Fruit fly (Drosophila melanogaster) whole organism, adult: ENCODE data around the gene ifc.

Source experiments
- CG11617 ChIP-seq: fragments of 200-800 bp; sonication (Bioruptor generic); optimal IDR thresholded peaks from 2 replicates; lab custom pipeline; 2017; ENCODE audit warnings: mild to moderate bottlenecking, missing biosample characterization, missing genetic modification reagents, missing genetic modification characterization
- CG12768 ChIP-seq: fragments of 200-800 bp; sonication (Bioruptor generic); optimal IDR thresholded peaks from 2 replicates; lab custom pipeline; 2017; ENCODE audit warnings: missing biosample characterization, missing genetic modification characterization, mild to moderate bottlenecking, moderate library complexity, missing genetic modification reagents
- CG14711 ChIP-seq: fragments of 200-800 bp; sonication (Bioruptor generic); optimal IDR thresholded peaks from 2 replicates; lab custom pipeline; 2018; ENCODE audit warnings: missing biosample characterization, mild to moderate bottlenecking, missing genetic modification characterization, moderate library complexity
- CG1620 ChIP-seq: fragments of 200-800 bp; sonication (Bioruptor generic); optimal IDR thresholded peaks from 2 replicates; lab custom pipeline; 2016; ENCODE audit warnings: missing biosample characterization, missing genetic modification characterization
- CG33017 ChIP-seq: fragments of 200-800 bp; sonication (Bioruptor generic); optimal IDR thresholded peaks from 2 replicates; lab custom pipeline; 2018; ENCODE audit warnings: missing biosample characterization, mild to moderate bottlenecking, missing genetic modification characterization, moderate library complexity
- CG5204 ChIP-seq: fragments of 200-800 bp; sonication (Bioruptor generic); optimal IDR thresholded peaks from 2 replicates; lab custom pipeline; 2016; ENCODE audit warnings: missing biosample characterization, missing genetic modification characterization
- CG7045 ChIP-seq: fragments of 200-800 bp; sonication (Bioruptor generic); optimal IDR thresholded peaks from 2 replicates; lab custom pipeline; 2017; ENCODE audit warnings: missing biosample characterization, mild to moderate bottlenecking, missing genetic modification characterization
- CG7101 ChIP-seq: fragments of 200-800 bp; sonication (Bioruptor generic); optimal IDR thresholded peaks from 2 replicates; lab custom pipeline; 2018; ENCODE audit warnings: missing biosample characterization, mild to moderate bottlenecking, missing genetic modification characterization, moderate library complexity
- Clk ChIP-seq: fragments of 200-800 bp; sonication (Bioruptor generic); optimal IDR thresholded peaks from 2 replicates; lab custom pipeline; 2017; ENCODE audit warnings: missing biosample characterization, missing genetic modification characterization
- Crg-1 ChIP-seq: fragments of 200-800 bp; sonication (Bioruptor generic); optimal IDR thresholded peaks from 2 replicates; lab custom pipeline; 2016; ENCODE audit warnings: missing biosample characterization, missing genetic modification characterization
- Hr96 ChIP-seq: fragments of 200-800 bp; sonication (Bioruptor generic); optimal IDR thresholded peaks from 2 replicates; lab custom pipeline; 2016; ENCODE audit warnings: missing biosample characterization, missing genetic modification characterization
- Mnt ChIP-seq: fragments of 200-800 bp; sonication (Bioruptor generic); optimal IDR thresholded peaks from 2 replicates; lab custom pipeline; 2016; ENCODE audit warnings: missing biosample characterization, mild to moderate bottlenecking, missing genetic modification characterization
- bab1 ChIP-seq: fragments of 200-800 bp; sonication (Bioruptor generic); optimal IDR thresholded peaks from 3 replicates; lab custom pipeline; 2019; ENCODE audit warnings: missing biosample characterization, mild to moderate bottlenecking, missing genetic modification characterization, moderate library complexity
- cic ChIP-seq: fragments of 200-800 bp; sonication (Bioruptor generic); optimal IDR thresholded peaks from 2 replicates; lab custom pipeline; 2017; ENCODE audit warnings: missing biosample characterization, mild to moderate bottlenecking, missing genetic modification characterization, moderate library complexity
- cnc ChIP-seq, 2 experiments: fragments of >200 bp; optimal IDR thresholded peaks; 2 replicates each; lab custom pipeline; 2017
- kay ChIP-seq: fragments of 200-800 bp; sonication (Bioruptor generic); peaks from one replicate; lab custom pipeline; 2016; ENCODE audit warnings: missing biosample characterization, missing genetic modification characterization, borderline replicate concordance
- ovo ChIP-seq: fragments of 200-800 bp; sonication (Bioruptor generic); optimal IDR thresholded peaks from 2 replicates; lab custom pipeline; 2016; ENCODE audit warnings: missing biosample characterization, missing genetic modification characterization
- pad ChIP-seq: fragments of 200-800 bp; sonication (Bioruptor generic); optimal IDR thresholded peaks from 3 replicates; lab custom pipeline; 2017; ENCODE audit warnings: missing biosample characterization, missing genetic modification characterization, mild to moderate bottlenecking, moderate library complexity, missing genetic modification reagents
- tj ChIP-seq: fragments of 200-800 bp; sonication (Bioruptor generic); optimal IDR thresholded peaks from 3 replicates; lab custom pipeline; 2017; ENCODE audit warnings: missing biosample characterization, mild to moderate bottlenecking, missing genetic modification characterization, moderate library complexity
- toe ChIP-seq: fragments of 200-800 bp; sonication (Bioruptor generic); optimal IDR thresholded peaks from 2 replicates; lab custom pipeline; 2016; ENCODE audit warnings: missing biosample characterization, missing genetic modification characterization

The ifc gene

DNA sequence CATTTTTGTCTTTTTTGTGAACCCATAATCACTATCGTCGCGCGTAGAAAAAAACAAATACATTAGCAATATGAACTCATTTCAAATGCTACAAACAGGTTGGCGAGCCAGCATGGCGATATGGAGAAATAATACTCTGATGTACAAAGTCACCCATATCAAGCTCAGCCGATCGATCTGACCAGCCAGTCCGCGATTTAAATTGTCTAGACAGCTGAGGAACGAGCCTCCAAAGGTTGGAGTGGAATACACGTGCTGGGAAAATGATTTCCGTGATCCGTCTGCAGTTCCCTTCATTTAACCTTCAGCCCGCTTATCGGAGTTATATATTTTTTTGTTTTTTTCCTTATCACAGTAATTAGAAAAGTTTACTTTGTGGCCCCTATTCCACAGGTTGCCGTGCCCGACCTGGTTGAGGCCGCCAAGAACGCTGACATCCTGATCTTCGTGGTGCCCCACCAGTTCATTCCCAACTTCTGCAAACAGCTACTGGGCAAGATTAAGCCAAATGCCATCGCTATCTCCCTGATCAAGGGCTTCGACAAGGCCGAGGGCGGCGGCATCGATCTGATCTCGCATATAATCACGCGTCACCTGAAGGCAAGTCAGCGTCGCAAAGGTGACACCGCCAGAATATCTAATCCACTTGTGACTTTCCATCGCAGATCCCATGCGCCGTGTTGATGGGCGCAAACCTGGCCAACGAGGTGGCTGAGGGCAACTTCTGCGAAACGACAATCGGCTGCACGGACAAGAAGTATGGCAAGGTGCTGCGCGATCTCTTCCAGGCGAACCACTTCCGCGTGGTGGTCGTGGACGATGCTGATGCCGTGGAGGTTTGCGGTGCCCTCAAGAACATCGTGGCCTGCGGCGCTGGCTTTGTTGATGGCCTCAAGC lies 40.2 kb upstream of the ifc start:
- TF ChIP-seq ovo (GFP tag; lab: Kevin White, UChicago): no peak
- no peak for TF ChIP-seq CG7101 (tag; lab: Kevin White, UChicago)
- no peak for TF ChIP-seq pad
- no peak for TF ChIP-seq tj (GFP tag; lab: Kevin White, UChicago)
- TF ChIP-seq Clk (GFP tag; lab: Kevin White, UChicago): no peak
- no peak for TF ChIP-seq CG33017 (tag; lab: Kevin White, UChicago)
- no peak for TF ChIP-seq Crg-1 (GFP tag; lab: Kevin White, UChicago)
- peak; percentile 61 for TF ChIP-seq cic (GFP tag; lab: Kevin White, UChicago)
- TF ChIP-seq Mnt (GFP tag; lab: Kevin White, UChicago): peak; percentile 33
- no peak for TF ChIP-seq CG5204 (GFP tag; lab: Kevin White, UChicago)
- TF ChIP-seq kay (GFP tag; lab: Kevin White, UChicago): peak; percentile 97
- TF ChIP-seq CG11617 (GFP tag; lab: Kevin White, UChicago): no peak
- TF ChIP-seq bab1 (GFP tag; lab: Kevin White, UChicago): peak; percentile 12
- TF ChIP-seq Hr96 (GFP tag; lab: Kevin White, UChicago): no peak
- TF ChIP-seq toe (GFP tag; lab: Kevin White, UChicago): no peak
- no peak for TF ChIP-seq CG12768 (GFP tag; lab: Kevin White, UChicago)
- TF ChIP-seq cnc (optimal IDR thresholded peaks at IDR 0.05; lab: Kevin White, UChicago): no peak
- TF ChIP-seq CG7045 (GFP tag; lab: Kevin White, UChicago): no peak
- TF ChIP-seq CG14711 (tag; lab: Kevin White, UChicago): no peak
- no peak for TF ChIP-seq CG1620 (GFP tag; lab: Kevin White, UChicago)

DNA sequence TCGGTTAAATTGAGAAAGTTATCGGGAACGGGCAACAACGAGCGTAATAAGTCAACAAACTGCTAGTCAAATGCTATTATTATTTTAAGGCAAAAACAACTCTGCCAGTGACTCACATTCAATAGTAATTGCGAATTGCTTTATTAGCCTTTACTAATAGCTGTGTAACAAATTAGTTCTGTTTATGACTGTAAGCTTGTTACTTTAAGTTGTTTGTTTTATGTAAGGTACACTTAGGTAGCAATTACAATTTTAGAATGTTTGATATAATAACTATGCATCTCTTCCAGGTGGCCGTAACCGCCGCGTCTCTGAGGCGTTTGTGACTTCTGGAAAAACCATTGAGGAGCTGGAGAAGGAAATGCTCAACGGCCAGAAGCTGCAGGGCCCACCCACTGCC lies 39.4 kb upstream of the ifc start:
- peak; percentile 68 for TF ChIP-seq cic (GFP tag; lab: Kevin White, UChicago)
- TF ChIP-seq CG1620 (GFP tag; lab: Kevin White, UChicago): no peak
- peak; percentile 35 for TF ChIP-seq CG7101 (tag; lab: Kevin White, UChicago)
- TF ChIP-seq CG7045 (GFP tag; lab: Kevin White, UChicago): peak; percentile 15
- TF ChIP-seq CG5204 (GFP tag; lab: Kevin White, UChicago): no peak
- TF ChIP-seq CG12768 (GFP tag; lab: Kevin White, UChicago): peak; percentile 12
- no peak for TF ChIP-seq pad
- TF ChIP-seq Clk (GFP tag; lab: Kevin White, UChicago): no peak
- no peak for TF ChIP-seq cnc (optimal IDR thresholded peaks at IDR 0.05; lab: Kevin White, UChicago)
- no peak for TF ChIP-seq Mnt (GFP tag; lab: Kevin White, UChicago)
- TF ChIP-seq Crg-1 (GFP tag; lab: Kevin White, UChicago): peak; percentile 52
- peak; percentile 65 for TF ChIP-seq kay (GFP tag; lab: Kevin White, UChicago)
- TF ChIP-seq CG33017 (tag; lab: Kevin White, UChicago): peak; percentile 43
- TF ChIP-seq CG14711 (tag; lab: Kevin White, UChicago): peak; percentile 20
- TF ChIP-seq toe (GFP tag; lab: Kevin White, UChicago): no peak
- peak; percentile 8 for TF ChIP-seq bab1 (GFP tag; lab: Kevin White, UChicago)
- TF ChIP-seq CG11617 (GFP tag; lab: Kevin White, UChicago): peak; percentile 4
- no peak for TF ChIP-seq tj (GFP tag; lab: Kevin White, UChicago)
- TF ChIP-seq ovo (GFP tag; lab: Kevin White, UChicago): peak; percentile 41

DNA sequence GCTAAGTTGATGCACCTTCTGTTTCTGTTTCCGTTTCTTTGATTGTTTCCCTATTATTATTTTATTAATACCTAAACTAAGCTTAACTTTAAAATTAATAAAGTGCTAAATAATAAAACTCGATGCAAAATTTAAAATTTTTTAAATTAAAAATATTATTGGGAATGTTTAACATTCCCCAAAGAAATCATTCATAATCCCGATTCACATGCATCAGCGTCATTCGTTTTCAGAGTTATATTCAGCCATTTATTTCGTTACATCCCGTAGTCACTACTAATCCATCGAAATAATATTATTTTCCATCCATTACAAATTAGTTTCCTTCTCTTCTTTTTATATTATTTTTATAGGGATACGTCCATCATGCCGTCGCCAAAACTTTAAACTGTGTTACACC lies 38.6 kb upstream of the ifc start:
- TF ChIP-seq CG5204 (GFP tag; lab: Kevin White, UChicago) (no peak), kay (GFP tag; lab: Kevin White, UChicago) (peak; percentile 96)

DNA sequence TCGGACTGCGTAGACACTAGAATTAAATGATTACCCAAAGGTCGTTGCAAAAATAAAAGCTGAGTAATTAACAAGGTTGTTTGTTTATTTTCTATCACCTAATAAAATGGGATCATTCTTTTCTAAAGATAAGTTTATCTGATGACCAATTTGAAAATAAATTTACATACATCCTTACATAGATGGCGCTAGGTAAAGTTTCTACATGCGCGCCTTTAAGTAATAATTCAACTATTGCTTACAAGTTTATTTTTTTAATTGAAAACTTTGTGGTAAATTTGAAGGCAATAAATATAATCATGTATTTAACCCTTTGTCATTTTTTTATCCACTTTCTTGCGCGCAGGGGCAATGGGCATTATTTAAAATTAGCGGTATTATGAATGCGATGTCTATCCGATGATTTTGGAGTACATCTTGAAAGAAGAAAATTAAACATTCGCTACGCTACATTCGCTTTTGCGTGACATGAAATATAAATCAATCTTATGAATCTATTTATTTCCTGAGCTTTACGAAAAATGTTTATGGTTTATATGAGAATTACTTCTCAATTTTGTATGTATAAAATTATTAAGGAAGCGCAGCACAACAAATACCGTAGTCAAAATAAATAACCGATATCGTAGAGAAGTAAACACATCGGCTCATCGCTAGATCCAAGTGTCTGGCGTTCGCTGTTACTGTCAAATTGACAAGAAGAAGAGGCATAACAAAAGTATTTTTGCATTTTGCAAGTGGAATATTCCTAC lies 37.2 kb upstream of the ifc start, which contains the start of gene CG9044:
Gene CG9044 (plus strand): TSS at position 676 of the 752 bp plus-strand sequence.
- peak; percentile 34 for TF ChIP-seq Crg-1 (GFP tag; lab: Kevin White, UChicago)
- peak; percentile 70 for TF ChIP-seq CG11617 (GFP tag; lab: Kevin White, UChicago)
- TF ChIP-seq Clk (GFP tag; lab: Kevin White, UChicago): peak; percentile 11
- peak; percentile 72 for TF ChIP-seq CG5204 (GFP tag; lab: Kevin White, UChicago)
- TF ChIP-seq tj (GFP tag; lab: Kevin White, UChicago): peak; percentile 62
- peak; percentile 34 for TF ChIP-seq cic (GFP tag; lab: Kevin White, UChicago)
- peak; percentile 51 for TF ChIP-seq Mnt (GFP tag; lab: Kevin White, UChicago)
- no peak for TF ChIP-seq CG12768 (GFP tag; lab: Kevin White, UChicago)
- TF ChIP-seq pad: peak; percentile 71
- TF ChIP-seq CG1620 (GFP tag; lab: Kevin White, UChicago): peak; percentile 78
- TF ChIP-seq CG7101 (tag; lab: Kevin White, UChicago): peak; percentile 54
- TF ChIP-seq CG33017 (tag; lab: Kevin White, UChicago): no peak
- peak; percentile 51 for TF ChIP-seq CG14711 (tag; lab: Kevin White, UChicago)
- TF ChIP-seq ovo (GFP tag; lab: Kevin White, UChicago): peak; percentile 32
- TF ChIP-seq kay (GFP tag; lab: Kevin White, UChicago): no peak
- no peak for TF ChIP-seq cnc (optimal IDR thresholded peaks at IDR 0.05; lab: Kevin White, UChicago)
- peak; percentile 43 for TF ChIP-seq CG7045 (GFP tag; lab: Kevin White, UChicago)
- peak; percentile 72 for TF ChIP-seq bab1 (GFP tag; lab: Kevin White, UChicago)
